Worm (Caenorhabditis elegans) whole organism, L1 larva: ENCODE data around the gene Y39E4B.10.

ENCODE experiments used
- C16A3.4 ChIP-seq: fragments of 150-350 bp; optimal IDR thresholded peaks from 2 replicates; lab custom pipeline; 2014; ENCODE audit warnings: missing biosample characterization, missing genetic modification characterization
- aly-2 ChIP-seq: fragments of 150-350 bp; optimal IDR thresholded peaks from 2 replicates; lab custom pipeline; 2014; ENCODE audit warnings: missing biosample characterization, missing genetic modification characterization
- blmp-1 ChIP-seq: fragments of 150-350 bp; optimal IDR thresholded peaks from 2 replicates; lab custom pipeline; 2014; ENCODE audit warnings: missing biosample characterization, missing genetic modification characterization
- ceh-88 ChIP-seq: fragments of 200-800 bp; sonication (Bioruptor generic); IDR thresholded peaks from 2 replicates; pipeline ENCODE4 v1.3.6; 2022; ENCODE audit warnings: missing genetic modification characterization, missing compliant biosample characterization
- ces-1 ChIP-seq: fragments of 150-350 bp; optimal IDR thresholded peaks from 2 replicates; lab custom pipeline; 2014; ENCODE audit warnings: missing biosample characterization, missing genetic modification reagents, missing genetic modification characterization
- efl-1 ChIP-seq, 4 experiments: fragments of 150-350 bp; optimal IDR thresholded peaks in 3 of 4; peaks in 1 of 4; 1 replicate in 1 of 4; 2 replicates in 3 of 4; lab custom pipeline; 2014; ENCODE audit warnings: missing biosample characterization in 2 of 4, missing genetic modification characterization in 2 of 4, missing genetic modification reagents in 2 of 4
- egl-13 ChIP-seq: sonication (generic microtip); optimal IDR thresholded peaks from 2 replicates; lab custom pipeline; 2016; ENCODE audit warnings: missing genotype, missing genetic modification reagents, missing genetic modification characterization, missing compliant biosample characterization
- elt-2 ChIP-seq: sonication (generic microtip); optimal IDR thresholded peaks from 2 replicates; lab custom pipeline; 2016; ENCODE audit warnings: missing genetic modification characterization, mild to moderate bottlenecking, inconsistent platforms, missing compliant biosample characterization, missing genetic modification reagents
- fkh-10 ChIP-seq: sonication (generic microtip); optimal IDR thresholded peaks from 2 replicates; lab custom pipeline; 2017; ENCODE audit warnings: missing biosample characterization, missing genetic modification reagents, missing genetic modification characterization
- fkh-4 ChIP-seq: sonication (generic microtip); optimal IDR thresholded peaks from 2 replicates; lab custom pipeline; 2016; ENCODE audit warnings: missing compliant biosample characterization, missing genetic modification characterization, borderline replicate concordance
- fos-1 ChIP-seq: fragments of 150-350 bp; optimal IDR thresholded peaks from 2 replicates; lab custom pipeline; 2014; ENCODE audit warnings: missing biosample characterization, missing genetic modification characterization
- grh-1 ChIP-seq: fragments of 200-800 bp; sonication (Bioruptor generic); IDR thresholded peaks from 2 replicates; pipeline ENCODE4 v1.3.6; 2022; ENCODE audit warnings: missing genetic modification reagents, missing genetic modification characterization, missing compliant biosample characterization
- hpl-2 ChIP-seq: fragments of 150-350 bp; optimal IDR thresholded peaks from 2 replicates; lab custom pipeline; 2014; ENCODE audit warnings: missing biosample characterization, missing genetic modification reagents, missing genetic modification characterization
- lin-35 ChIP-seq, 2 experiments: fragments of 150-350 bp; optimal IDR thresholded peaks; 2 replicates each; lab custom pipeline; 2014; ENCODE audit warnings: missing biosample characterization in 2 of 2, missing genetic modification characterization in 2 of 2, missing genetic modification reagents in 2 of 2
- lsy-2 ChIP-seq, 2 experiments: fragments of 150-350 bp; optimal IDR thresholded peaks; 2 replicates each; lab custom pipeline; 2014; ENCODE audit warnings: missing biosample characterization in 2 of 2, missing genetic modification characterization in 2 of 2
- mdl-1 ChIP-seq, 2 experiments: fragments of 150-350 bp; optimal IDR thresholded peaks; 2 replicates each; lab custom pipeline; 2014 to 2017; ENCODE audit warnings: missing biosample characterization in 2 of 2, missing genetic modification characterization in 2 of 2, inconsistent platforms in 1 of 2
- mep-1 ChIP-seq: fragments of 150-350 bp; optimal IDR thresholded peaks from 2 replicates; lab custom pipeline; 2014; ENCODE audit warnings: missing biosample characterization, missing genetic modification characterization
- nhr-12 ChIP-seq: sonication (generic microtip); optimal IDR thresholded peaks from 2 replicates; lab custom pipeline; 2017; ENCODE audit warnings: missing biosample characterization, missing genetic modification characterization
- nhr-20 ChIP-seq: sonication (generic microtip); optimal IDR thresholded peaks from 2 replicates; lab custom pipeline; 2016; ENCODE audit warnings: mild to moderate bottlenecking, missing genetic modification characterization, missing compliant biosample characterization
- nhr-76 ChIP-seq: sonication (generic microtip); optimal IDR thresholded peaks from 2 replicates; lab custom pipeline; 2017; ENCODE audit warnings: missing biosample characterization, missing genetic modification characterization
- nhr-84 ChIP-seq: sonication (generic microtip); optimal IDR thresholded peaks from 2 replicates; lab custom pipeline; 2017; ENCODE audit warnings: missing biosample characterization, missing genetic modification characterization
- tlp-1 ChIP-seq: fragments of 150-350 bp; optimal IDR thresholded peaks from 2 replicates; lab custom pipeline; 2014; ENCODE audit warnings: missing biosample characterization, missing genetic modification characterization
- vab-15 ChIP-seq: sonication (generic microtip); optimal IDR thresholded peaks from 2 replicates; lab custom pipeline; 2017; ENCODE audit warnings: missing genotype, mild to moderate bottlenecking, missing genetic modification characterization, missing compliant biosample characterization
- zag-1 ChIP-seq: fragments of 150-350 bp; optimal IDR thresholded peaks from 2 replicates; lab custom pipeline; 2014; ENCODE audit warnings: missing biosample characterization, missing genetic modification characterization
- zip-4 ChIP-seq: fragments of 200-800 bp; sonication (Bioruptor generic); optimal IDR thresholded peaks from 2 replicates; lab custom pipeline; 2018; ENCODE audit warnings: mild to moderate bottlenecking, missing genetic modification characterization, moderate library complexity, missing compliant biosample characterization
- ztf-4 ChIP-seq: fragments of 150-350 bp; optimal IDR thresholded peaks from 2 replicates; lab custom pipeline; 2014; ENCODE audit warnings: missing biosample characterization, missing genetic modification characterization

The Y39E4B.10 gene

ce11 chrIII:13101070-13101469, 51.6 kb downstream of the Y39E4B.10 start (continued):
- TF ChIP-seq lin-35 (GFP tag; optimal IDR thresholded peaks at IDR 0.05; lab: Kevin White, UChicago) = peak in 1 of 2 experiments; percentile 43
- no peak for TF ChIP-seq fos-1 (tag; lab: Kevin White, UChicago)
- TF ChIP-seq egl-13 = no peak
- peak; percentile 45 for TF ChIP-seq nhr-20
- TF ChIP-seq mdl-1 (tag; optimal IDR thresholded peaks at IDR 0.05; lab: Kevin White, UChicago) = peak in 1 of 2 experiments; percentile 41
- no peak for TF ChIP-seq fkh-10
- TF ChIP-seq tlp-1 (tag; lab: Kevin White, UChicago) = no peak

- TF ChIP-seq lsy-2 (tag; optimal IDR thresholded peaks at IDR 0.05; lab: Kevin White, UChicago) (no peak), ztf-4 (no peak), hpl-2 (GFP tag; lab: Kevin White, UChicago) (no peak), C16A3.4 (tag; lab: Kevin White, UChicago) (no peak), nhr-76 (tag; lab: Kevin White, UChicago) (no peak), zip-4 (GFP tag; lab: Kevin White, UChicago) (no peak), mep-1 (no peak), vab-15 (tag; lab: Kevin White, UChicago) (no peak), fkh-4 (tag; lab: Kevin White, UChicago) (no peak)
These were observed 53.3 kb downstream of the Y39E4B.10 start, which contains the start of gene pqn-83 for ce11 chrIII:13099190-13099875. TSS of gene pqn-83 (minus strand) at chrIII:13099461.

- no peak for TF ChIP-seq ceh-88 (GFP tag; lab: Robert Waterston, UW)
- TF ChIP-seq nhr-12 (tag; lab: Kevin White, UChicago) = no peak
- TF ChIP-seq elt-2 (tag; lab: Kevin White, UChicago) = no peak
- no peak for TF ChIP-seq fos-1 (tag; lab: Kevin White, UChicago)
- no peak for TF ChIP-seq nhr-84 (tag; lab: Kevin White, UChicago)
- no peak for TF ChIP-seq ces-1 (GFP tag; lab: Kevin White, UChicago)
- no peak for TF ChIP-seq efl-1 (optimal IDR thresholded peaks at IDR 0.05; lab: Kevin White, UChicago)
- TF ChIP-seq efl-1 (GFP tag; optimal IDR thresholded peaks at IDR 0.05 in 1 of 2; lab: Kevin White, UChicago) = no peak
- no peak for TF ChIP-seq zag-1
- TF ChIP-seq grh-1 (GFP tag; lab: Robert Waterston, UW) = no peak
- TF ChIP-seq lsy-2 (tag; optimal IDR thresholded peaks at IDR 0.05; lab: Kevin White, UChicago) = no peak
- no peak for TF ChIP-seq blmp-1 (tag; lab: Kevin White, UChicago)
- no peak for TF ChIP-seq aly-2 (tag; lab: Kevin White, UChicago)
- TF ChIP-seq, all 84 proteins: peak for 0
These were observed 60.3 kb downstream of the Y39E4B.10 start for ce11 chrIII:13092352-13092751.
